Worm (Caenorhabditis elegans): ENCODE data around the gene ugt-60.

DNA sequence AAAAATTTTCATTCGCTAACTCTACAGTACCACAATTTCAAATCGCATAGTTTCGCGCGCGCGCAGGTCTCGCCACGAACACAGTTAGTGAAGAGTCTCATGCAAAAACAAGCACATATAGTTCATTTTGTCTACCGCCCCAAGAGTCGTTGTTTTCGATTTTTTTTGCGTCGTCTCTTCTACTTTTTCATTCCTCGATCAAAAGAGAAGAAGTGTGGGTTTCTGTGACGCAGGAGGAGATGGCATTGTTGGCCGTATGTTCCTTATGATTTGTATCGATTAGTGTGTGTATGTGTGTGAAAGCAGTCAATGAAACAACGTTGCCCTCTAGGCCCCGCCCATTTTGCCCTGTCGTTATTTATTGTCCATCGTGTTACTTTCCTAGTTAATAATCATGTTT, 19.0 kb upstream of the ugt-60 start:
- no peak for TF ChIP-seq him-1 (tag; optimal IDR thresholded peaks at IDR 0.05)
- no peak for TF ChIP-seq W03F9.2 (tag; optimal IDR thresholded peaks at IDR 0.05)

Measured in whole organism, L4/young adult.